Worm (Caenorhabditis elegans): ENCODE results near the gene ZK757.2.

ce11 chrIII:9926650-9927049 lies 47.9 kb upstream of the ZK757.2 start, which contains the start of gene ttr-3:
- TF ChIP-seq mdl-1 (tag; optimal IDR thresholded peaks at IDR 0.05) (no peak), zag-1 (tag; optimal IDR thresholded peaks at IDR 0.05) (no peak), nhr-12 (tag; optimal IDR thresholded peaks at IDR 0.05) (no peak), peb-1 (tag; optimal IDR thresholded peaks at IDR 0.05) (no peak), snpc-4 (tag; optimal IDR thresholded peaks at IDR 0.05) (no peak), lin-13 (GFP tag; optimal IDR thresholded peaks at IDR 0.05) (no peak)
